Worm (Caenorhabditis elegans) whole organism, L3 larva: ENCODE measurements around the gene unc-104.

Source experiments
- R02D3.7 ChIP-seq: fragments of 150-350 bp; optimal IDR thresholded peaks from 2 replicates; lab custom pipeline; 2014; ENCODE audit warnings: missing biosample characterization, missing genetic modification characterization
- ZK546.5 ChIP-seq: sonication (generic microtip); optimal IDR thresholded peaks from 2 replicates; lab custom pipeline; 2017; ENCODE audit warnings: missing biosample characterization, missing genetic modification characterization
- aly-2 ChIP-seq: fragments of 150-350 bp; optimal IDR thresholded peaks from 2 replicates; lab custom pipeline; 2014; ENCODE audit warnings: missing biosample characterization, missing genetic modification characterization
- ama-1 ChIP-seq: fragments of 150-350 bp; optimal IDR thresholded peaks from 2 replicates; lab custom pipeline; 2018
- ceh-16 ChIP-seq: sonication (generic microtip); optimal IDR thresholded peaks from 2 replicates; lab custom pipeline; 2017; ENCODE audit warnings: missing biosample characterization, missing genetic modification characterization
- ceh-28 ChIP-seq: fragments of 150-350 bp; optimal IDR thresholded peaks from 2 replicates; lab custom pipeline; 2014; ENCODE audit warnings: missing biosample characterization, missing genetic modification reagents, missing genetic modification characterization
- ceh-9 ChIP-seq: sonication (generic microtip); optimal IDR thresholded peaks from 2 replicates; lab custom pipeline; 2018; ENCODE audit warnings: missing biosample characterization, missing genetic modification characterization
- egl-27 ChIP-seq: sonication (generic microtip); optimal IDR thresholded peaks from 4 replicates; lab custom pipeline; 2017; ENCODE audit warnings: missing biosample characterization, missing genetic modification reagents, missing genetic modification characterization
- egl-5 ChIP-seq: fragments of 150-350 bp; optimal IDR thresholded peaks from 2 replicates; lab custom pipeline; 2017; ENCODE audit warnings: missing biosample characterization, missing genetic modification reagents, missing genetic modification characterization, inconsistent platforms
- elt-2 ChIP-seq: sonication (generic microtip); optimal IDR thresholded peaks from 2 replicates; lab custom pipeline; 2016; ENCODE audit warnings: missing genetic modification reagents, mild to moderate bottlenecking, missing genetic modification characterization, missing compliant biosample characterization
- fkh-10 ChIP-seq: sonication (generic microtip); optimal IDR thresholded peaks from 2 replicates; lab custom pipeline; 2017; ENCODE audit warnings: missing biosample characterization, missing genetic modification reagents, missing genetic modification characterization
- fkh-2 ChIP-seq: fragments of 150-350 bp; optimal IDR thresholded peaks from 2 replicates; lab custom pipeline; 2014; ENCODE audit warnings: missing biosample characterization, missing genetic modification reagents, missing genetic modification characterization
- fos-1 ChIP-seq: fragments of 150-350 bp; optimal IDR thresholded peaks from 2 replicates; lab custom pipeline; 2014; ENCODE audit warnings: missing biosample characterization, missing genetic modification characterization
- hmg-11 ChIP-seq: sonication (generic microtip); optimal IDR thresholded peaks from 2 replicates; lab custom pipeline; 2016; ENCODE audit warnings: missing genetic modification characterization, missing compliant biosample characterization
- jun-1 ChIP-seq: fragments of 150-350 bp; optimal IDR thresholded peaks from 2 replicates; lab custom pipeline; 2014; ENCODE audit warnings: missing biosample characterization, missing genetic modification reagents, missing genetic modification characterization
- lin-15B ChIP-seq: fragments of 150-350 bp; optimal IDR thresholded peaks from 2 replicates; lab custom pipeline; 2014; ENCODE audit warnings: missing biosample characterization, missing genetic modification characterization
- lsy-12 ChIP-seq: sonication (generic microtip); optimal IDR thresholded peaks from 2 replicates; lab custom pipeline; 2016; ENCODE audit warnings: mild to moderate bottlenecking, missing genetic modification characterization, missing compliant biosample characterization
- mml-1 ChIP-seq: fragments of 150-350 bp; sonication (generic microtip); optimal IDR thresholded peaks from 3 replicates; lab custom pipeline; 2014; ENCODE audit warnings: missing biosample characterization, missing genetic modification characterization
- nfya-1 ChIP-seq: sonication (generic microtip); optimal IDR thresholded peaks from 2 replicates; lab custom pipeline; 2017; ENCODE audit warnings: missing genetic modification characterization, mild to moderate bottlenecking, missing compliant biosample characterization, antibody characterized with exemption, moderate library complexity; ENCODE audit not compliant: insufficient read depth
- nhr-11 ChIP-seq: fragments of 150-350 bp; optimal IDR thresholded peaks from 2 replicates; lab custom pipeline; 2014; ENCODE audit warnings: missing biosample characterization, missing genetic modification characterization
- nhr-23 ChIP-seq: fragments of 150-350 bp; optimal IDR thresholded peaks from 2 replicates; lab custom pipeline; 2014; ENCODE audit warnings: missing biosample characterization, missing genetic modification reagents, missing genetic modification characterization
- nhr-25 ChIP-seq: sonication (generic microtip); optimal IDR thresholded peaks from 2 replicates; lab custom pipeline; 2017; ENCODE audit warnings: missing biosample characterization, missing genetic modification characterization
- nhr-43 ChIP-seq: sonication (generic microtip); optimal IDR thresholded peaks from 2 replicates; lab custom pipeline; 2016; ENCODE audit warnings: mild to moderate bottlenecking, missing genetic modification characterization, missing compliant biosample characterization; ENCODE audit not compliant: poor library complexity, severe bottlenecking
- nhr-67 ChIP-seq: fragments of 150-350 bp; optimal IDR thresholded peaks from 2 replicates; lab custom pipeline; 2014; ENCODE audit warnings: missing biosample characterization, missing genetic modification characterization
- pha-4 ChIP-seq: fragments of 150-350 bp; optimal IDR thresholded peaks from 2 replicates; lab custom pipeline; 2014; ENCODE audit warnings: missing biosample characterization, missing genetic modification reagents, missing genetic modification characterization
- pqm-1 ChIP-seq: fragments of 150-350 bp; optimal IDR thresholded peaks from 2 replicates; lab custom pipeline; 2017; ENCODE audit warnings: missing biosample characterization, missing genetic modification characterization, inconsistent platforms
- sea-2 ChIP-seq: fragments of 150-350 bp; sonication (generic microtip); optimal IDR thresholded peaks from 4 replicates; lab custom pipeline; 2014; ENCODE audit warnings: missing biosample characterization, missing genetic modification reagents, missing genetic modification characterization
- snpc-4 ChIP-seq: fragments of 150-350 bp; optimal IDR thresholded peaks from 2 replicates; lab custom pipeline; 2014; ENCODE audit warnings: missing biosample characterization, missing genetic modification characterization
- tbx-2 ChIP-seq: sonication (generic microtip); optimal IDR thresholded peaks from 2 replicates; lab custom pipeline; 2016; ENCODE audit warnings: mild to moderate bottlenecking, missing genetic modification characterization, missing compliant biosample characterization
- zag-1 ChIP-seq: fragments of 150-350 bp; optimal IDR thresholded peaks from 2 replicates; lab custom pipeline; 2014; ENCODE audit warnings: missing biosample characterization, missing genetic modification characterization

Gene unc-104

ce11 chrII:6992949-6993348, 1.8 kb upstream of the unc-104 start (continued):
- TF ChIP-seq nhr-23 (tag; lab: Kevin White, UChicago) (no peak), sea-2 (GFP tag; lab: Kevin White, UChicago) (no peak), ama-1 (no peak), nfya-1 (tag; lab: Kevin White, UChicago) (peak; percentile 88)

- TF ChIP-seq pqm-1 (tag; lab: Kevin White, UChicago) = no peak
- TF ChIP-seq hmg-11 = no peak
- TF ChIP-seq R02D3.7 (tag; lab: Kevin White, UChicago) = no peak
- TF ChIP-seq tbx-2 (tag; lab: Kevin White, UChicago) = no peak
- no peak for TF ChIP-seq zag-1
- TF ChIP-seq fkh-2 = no peak
- TF ChIP-seq sea-2 (GFP tag; lab: Kevin White, UChicago) = no peak
- TF ChIP-seq nhr-23 (tag; lab: Kevin White, UChicago) = no peak
- TF ChIP-seq egl-27 (tag; lab: Kevin White, UChicago) = no peak
Observed at ce11 chrII:6995583-6995982, 796 bp downstream of the unc-104 start.

ce11 chrII:7001405-7001804, 6.6 kb downstream of the unc-104 start:
- peak; percentile 13 for TF ChIP-seq lsy-12 (tag; lab: Kevin White, UChicago)
- TF ChIP-seq elt-2 (tag; lab: Kevin White, UChicago) = peak; percentile 24

ce11 chrII:7002956-7003357, 8.2 kb downstream of the unc-104 start:
- no peak for TF ChIP-seq egl-27 (tag; lab: Kevin White, UChicago)
- TF ChIP-seq mml-1 (tag; lab: Kevin White, UChicago) = no peak
- peak; percentile 28 for TF ChIP-seq nhr-25 (tag; lab: Kevin White, UChicago)
- TF ChIP-seq hmg-11 = peak; percentile 9
- peak; percentile 1 for TF ChIP-seq nhr-23 (tag; lab: Kevin White, UChicago)
- TF ChIP-seq nhr-43 (tag; lab: Kevin White, UChicago) = peak; percentile 58
- TF ChIP-seq pqm-1 (tag; lab: Kevin White, UChicago) = peak; percentile 4
- peak; percentile 19 for TF ChIP-seq nfya-1 (tag; lab: Kevin White, UChicago)

ce11 chrII:7012592-7012991, 17.8 kb downstream of the unc-104 start, which contains the start of gene sqv-7:
sqv-7 (minus strand) TSS chrII:7012692.
- TF ChIP-seq egl-27 (tag; lab: Kevin White, UChicago) = no peak
- TF ChIP-seq ZK546.5 (tag; lab: Kevin White, UChicago) = no peak
- TF ChIP-seq sea-2 (GFP tag; lab: Kevin White, UChicago) = no peak
- no peak for TF ChIP-seq fkh-10
- no peak for TF ChIP-seq nhr-67 (tag; lab: Kevin White, UChicago)

ce11 chrII:7022370-7023001, 27.7 kb downstream of the unc-104 start, which contains the start of the genes lst-6 and lst-5:
lst-6 (minus strand) TSS chrII:7022509.
lst-5 (plus strand) TSS chrII:7022913.
- TF ChIP-seq tbx-2 (tag; lab: Kevin White, UChicago) (no peak), ceh-16 (no peak), jun-1 (tag; lab: Kevin White, UChicago) (peak; percentile 47), nfya-1 (tag; lab: Kevin White, UChicago) (peak; percentile 67), fkh-10 (peak; percentile 57), snpc-4 (peak; percentile 27), ceh-9 (tag; lab: Kevin White, UChicago) (no peak), ceh-28 (tag; lab: Kevin White, UChicago) (peak; percentile 34), nhr-11 (tag; lab: Kevin White, UChicago) (no peak), aly-2 (tag; lab: Kevin White, UChicago) (no peak), pha-4 (tag; lab: Kevin White, UChicago) (peak; percentile 76), pqm-1 (tag; lab: Kevin White, UChicago) (peak; percentile 30), hmg-11 (peak; percentile 79), fos-1 (tag; lab: Kevin White, UChicago) (no peak), lin-15B (tag; lab: Kevin White, UChicago) (peak; percentile 72), egl-5 (tag; lab: Kevin White, UChicago) (no peak), elt-2 (tag; lab: Kevin White, UChicago) (peak; percentile 94)
